Worm (Caenorhabditis elegans) whole organism, L3 larva: Measurements from ENCODE around the gene adh-1.
A peak's percentile ranks its signal among the peaks of the same experiment; 100 is the strongest.

Experiments
- R02D3.7 ChIP-seq: fragments of 150-350 bp; optimal IDR thresholded peaks from 2 replicates; lab custom pipeline; 2014; ENCODE audit warnings: missing biosample characterization, missing genetic modification characterization
- ZK546.5 ChIP-seq: sonication (generic microtip); optimal IDR thresholded peaks from 2 replicates; lab custom pipeline; 2017; ENCODE audit warnings: missing biosample characterization, missing genetic modification characterization
- aly-2 ChIP-seq: fragments of 150-350 bp; optimal IDR thresholded peaks from 2 replicates; lab custom pipeline; 2014; ENCODE audit warnings: missing biosample characterization, missing genetic modification characterization
- daf-12 ChIP-seq: fragments of 150-350 bp; optimal IDR thresholded peaks from 2 replicates; lab custom pipeline; 2014; ENCODE audit warnings: missing biosample characterization, missing genetic modification reagents, missing genetic modification characterization
- egl-27 ChIP-seq: sonication (generic microtip); optimal IDR thresholded peaks from 4 replicates; lab custom pipeline; 2017; ENCODE audit warnings: missing biosample characterization, missing genetic modification reagents, missing genetic modification characterization
- egl-5 ChIP-seq: fragments of 150-350 bp; optimal IDR thresholded peaks from 2 replicates; lab custom pipeline; 2017; ENCODE audit warnings: missing biosample characterization, missing genetic modification reagents, missing genetic modification characterization, inconsistent platforms
- elt-1 ChIP-seq: fragments of 150-350 bp; optimal IDR thresholded peaks from 2 replicates; lab custom pipeline; 2014; ENCODE audit warnings: missing biosample characterization, missing genetic modification characterization
- elt-2 ChIP-seq: sonication (generic microtip); optimal IDR thresholded peaks from 2 replicates; lab custom pipeline; 2016; ENCODE audit warnings: missing genetic modification reagents, mild to moderate bottlenecking, missing genetic modification characterization, missing compliant biosample characterization
- eor-1 ChIP-seq, 2 experiments: fragments of 150-350 bp; optimal IDR thresholded peaks; 2 replicates each; lab custom pipeline; 2014 to 2018; ENCODE audit warnings: missing biosample characterization in 2 of 2, missing genetic modification characterization in 2 of 2
- fos-1 ChIP-seq: fragments of 150-350 bp; optimal IDR thresholded peaks from 2 replicates; lab custom pipeline; 2014; ENCODE audit warnings: missing biosample characterization, missing genetic modification characterization
- lin-15B ChIP-seq: fragments of 150-350 bp; optimal IDR thresholded peaks from 2 replicates; lab custom pipeline; 2014; ENCODE audit warnings: missing biosample characterization, missing genetic modification characterization
- lin-39 ChIP-seq: fragments of 150-350 bp; optimal IDR thresholded peaks from 2 replicates; lab custom pipeline; 2018; ENCODE audit warnings: missing biosample characterization, missing genetic modification reagents, missing genetic modification characterization
- lsy-12 ChIP-seq: sonication (generic microtip); optimal IDR thresholded peaks from 2 replicates; lab custom pipeline; 2016; ENCODE audit warnings: mild to moderate bottlenecking, missing genetic modification characterization, missing compliant biosample characterization
- mdl-1 ChIP-seq: fragments of 150-350 bp; optimal IDR thresholded peaks from 2 replicates; lab custom pipeline; 2014; ENCODE audit warnings: missing biosample characterization, missing genetic modification characterization
- mml-1 ChIP-seq: fragments of 150-350 bp; sonication (generic microtip); optimal IDR thresholded peaks from 3 replicates; lab custom pipeline; 2014; ENCODE audit warnings: missing biosample characterization, missing genetic modification characterization
- nhr-11 ChIP-seq: fragments of 150-350 bp; optimal IDR thresholded peaks from 2 replicates; lab custom pipeline; 2014; ENCODE audit warnings: missing biosample characterization, missing genetic modification characterization
- nhr-12 ChIP-seq: fragments of 150-350 bp; optimal IDR thresholded peaks from 2 replicates; lab custom pipeline; 2014; ENCODE audit warnings: missing biosample characterization, missing genetic modification characterization
- nhr-23 ChIP-seq: fragments of 150-350 bp; optimal IDR thresholded peaks from 2 replicates; lab custom pipeline; 2014; ENCODE audit warnings: missing biosample characterization, missing genetic modification reagents, missing genetic modification characterization
- nhr-25 ChIP-seq: sonication (generic microtip); optimal IDR thresholded peaks from 2 replicates; lab custom pipeline; 2017; ENCODE audit warnings: missing biosample characterization, missing genetic modification characterization
- nhr-76 ChIP-seq: fragments of 150-350 bp; sonication (generic microtip); optimal IDR thresholded peaks from 5 replicates; lab custom pipeline; 2014; ENCODE audit warnings: missing biosample characterization, missing genetic modification characterization
- nhr-77 ChIP-seq: fragments of 150-350 bp; optimal IDR thresholded peaks from 2 replicates; lab custom pipeline; 2014; ENCODE audit warnings: missing biosample characterization, missing genetic modification characterization
- pha-4 ChIP-seq: fragments of 150-350 bp; optimal IDR thresholded peaks from 2 replicates; lab custom pipeline; 2014; ENCODE audit warnings: missing biosample characterization, missing genetic modification reagents, missing genetic modification characterization
- pqm-1 ChIP-seq: fragments of 150-350 bp; optimal IDR thresholded peaks from 2 replicates; lab custom pipeline; 2017; ENCODE audit warnings: missing biosample characterization, missing genetic modification characterization, inconsistent platforms
- sea-2 ChIP-seq: fragments of 150-350 bp; sonication (generic microtip); optimal IDR thresholded peaks from 4 replicates; lab custom pipeline; 2014; ENCODE audit warnings: missing biosample characterization, missing genetic modification reagents, missing genetic modification characterization
- skn-1 ChIP-seq: fragments of 150-350 bp; optimal IDR thresholded peaks from 2 replicates; lab custom pipeline; 2014; ENCODE audit warnings: missing biosample characterization, missing genetic modification characterization
- snpc-4 ChIP-seq: fragments of 150-350 bp; optimal IDR thresholded peaks from 2 replicates; lab custom pipeline; 2014; ENCODE audit warnings: missing biosample characterization, missing genetic modification characterization
- tbx-2 ChIP-seq: sonication (generic microtip); optimal IDR thresholded peaks from 2 replicates; lab custom pipeline; 2016; ENCODE audit warnings: mild to moderate bottlenecking, missing genetic modification characterization, missing compliant biosample characterization
- unc-62 ChIP-seq: fragments of 150-350 bp; sonication (generic microtip); optimal IDR thresholded peaks from 4 replicates; lab custom pipeline; 2014; ENCODE audit warnings: missing biosample characterization, missing genetic modification reagents, missing genetic modification characterization
- zag-1 ChIP-seq: fragments of 150-350 bp; optimal IDR thresholded peaks from 2 replicates; lab custom pipeline; 2014; ENCODE audit warnings: missing biosample characterization, missing genetic modification characterization

Gene adh-1

DNA sequence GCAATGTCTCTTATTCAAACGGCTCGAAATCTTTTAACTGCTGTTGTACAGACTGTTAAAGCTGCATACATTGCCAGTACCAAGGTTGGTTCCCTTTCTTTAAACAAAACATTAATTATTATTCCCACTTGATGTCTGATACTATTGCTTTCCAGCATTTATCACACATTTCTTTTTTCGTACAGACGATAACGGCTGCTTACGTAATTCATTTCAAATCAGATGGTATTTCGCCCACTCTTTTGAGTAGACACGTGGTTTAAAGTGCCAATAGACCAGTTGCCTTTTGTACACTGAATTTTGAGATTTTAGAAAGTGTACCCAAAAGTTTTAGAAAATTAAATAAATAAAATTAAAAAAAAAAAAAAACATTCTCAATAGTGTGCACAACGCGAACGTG is 38.6 kb upstream of the adh-1 start:
- TF ChIP-seq sea-2 (GFP tag; lab: Kevin White, UChicago) (no peak), pqm-1 (tag; lab: Kevin White, UChicago) (peak; percentile 30), elt-2 (tag; lab: Kevin White, UChicago) (peak; percentile 66)

DNA sequence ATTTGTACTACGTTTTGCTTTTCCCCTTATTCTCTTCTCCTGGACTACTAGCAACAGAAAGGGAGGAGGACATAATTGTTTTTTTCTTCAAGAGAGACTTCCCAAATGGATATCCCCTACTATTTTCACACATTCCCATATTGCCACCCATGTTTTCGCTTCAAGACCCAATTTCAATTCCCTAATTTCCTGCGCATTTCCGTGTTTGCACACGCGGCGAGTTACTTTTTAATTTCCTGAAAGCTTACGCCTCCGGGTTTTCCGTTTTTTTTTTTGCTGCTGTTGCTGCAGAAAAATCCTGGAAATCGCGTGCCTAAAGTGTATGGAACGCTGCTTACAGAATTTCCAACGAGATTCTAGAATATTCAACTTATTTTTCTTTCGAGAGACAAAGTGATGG is 35.7 kb upstream of the adh-1 start:
- TF ChIP-seq lin-39 (peak; percentile 15), snpc-4 (tag; lab: Kevin White, UChicago) (no peak), skn-1 (tag; lab: Kevin White, UChicago) (no peak), nhr-11 (tag; lab: Kevin White, UChicago) (no peak), lin-15B (tag; lab: Kevin White, UChicago) (no peak)

DNA sequence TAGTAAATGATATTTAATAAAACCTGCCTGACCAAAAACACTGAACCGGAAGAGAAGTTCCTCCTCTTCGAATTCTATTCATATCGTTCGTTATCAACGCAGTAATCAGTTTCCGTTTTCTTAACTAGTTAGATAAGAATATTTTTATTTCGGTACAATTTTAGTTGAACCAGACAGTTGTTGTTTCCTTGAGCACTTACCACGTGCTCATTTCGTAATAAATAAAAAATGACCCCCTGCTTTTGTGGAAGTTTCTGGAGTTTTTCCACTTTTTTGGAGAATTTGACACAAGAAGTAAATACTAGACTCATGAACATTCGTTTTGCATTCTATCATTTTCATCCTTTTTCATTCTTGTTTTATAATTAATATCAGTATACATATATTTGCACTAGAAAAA is 34.3 kb upstream of the adh-1 start:
- TF ChIP-seq elt-2 (tag; lab: Kevin White, UChicago) (peak; percentile 33), pha-4 (tag; lab: Kevin White, UChicago) (peak; percentile 20), tbx-2 (tag; lab: Kevin White, UChicago) (no peak)

DNA sequence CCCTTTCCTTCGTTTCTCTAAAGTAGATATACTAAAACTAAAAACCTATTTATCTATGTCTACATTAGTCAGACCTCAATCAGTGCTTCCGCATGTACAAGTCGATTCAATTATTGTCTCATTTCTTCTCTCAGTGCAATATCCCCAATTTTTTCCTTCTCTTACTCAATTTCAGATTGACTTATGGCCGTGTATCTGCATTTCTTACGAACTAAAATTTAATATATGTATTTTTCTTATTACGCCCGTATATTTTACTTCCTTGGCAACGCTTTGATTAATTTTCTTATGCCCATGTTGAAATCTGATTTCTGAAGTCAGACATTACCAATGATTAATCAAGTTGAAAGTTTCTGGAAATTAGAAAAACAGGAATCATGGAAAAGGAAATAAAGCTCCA is 33.1 kb upstream of the adh-1 start:
- TF ChIP-seq lsy-12 (tag; lab: Kevin White, UChicago) (no peak), tbx-2 (tag; lab: Kevin White, UChicago) (no peak), mdl-1 (tag; lab: Kevin White, UChicago) (no peak), nhr-12 (tag; lab: Kevin White, UChicago) (no peak), lin-15B (tag; lab: Kevin White, UChicago) (no peak), nhr-77 (tag; lab: Kevin White, UChicago) (no peak), daf-12 (no peak), lin-39 (no peak), R02D3.7 (tag; lab: Kevin White, UChicago) (no peak), eor-1 (tag; optimal IDR thresholded peaks at IDR 0.05; lab: Kevin White, UChicago) (no peak), fos-1 (tag; lab: Kevin White, UChicago) (no peak)

DNA sequence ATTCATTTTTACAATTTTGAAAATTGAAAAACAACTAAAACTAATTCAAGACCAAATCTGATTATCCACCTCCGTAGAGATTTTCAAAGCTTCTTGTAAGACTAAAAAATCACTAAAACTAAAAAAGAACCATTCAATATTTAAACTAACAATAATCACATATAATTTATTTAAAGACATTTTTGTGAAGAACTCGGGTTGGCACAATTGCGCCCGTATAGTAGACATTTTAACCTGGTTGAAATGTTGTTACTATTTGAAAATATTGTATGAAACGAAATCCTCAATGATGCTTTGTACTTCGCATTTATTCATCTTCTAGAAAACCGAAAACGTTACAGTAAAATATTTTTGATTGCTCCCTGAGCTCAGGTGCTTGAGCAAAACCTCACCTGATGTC is 32.0 kb upstream of the adh-1 start:
- TF ChIP-seq ZK546.5 (no peak), unc-62 (GFP tag; lab: Kevin White, UChicago) (no peak), zag-1 (tag; lab: Kevin White, UChicago) (no peak), aly-2 (tag; lab: Kevin White, UChicago) (no peak), mml-1 (no peak), pha-4 (tag; lab: Kevin White, UChicago) (no peak), elt-1 (no peak)
- TF ChIP-seq, all 47 proteins: peak for 0

DNA sequence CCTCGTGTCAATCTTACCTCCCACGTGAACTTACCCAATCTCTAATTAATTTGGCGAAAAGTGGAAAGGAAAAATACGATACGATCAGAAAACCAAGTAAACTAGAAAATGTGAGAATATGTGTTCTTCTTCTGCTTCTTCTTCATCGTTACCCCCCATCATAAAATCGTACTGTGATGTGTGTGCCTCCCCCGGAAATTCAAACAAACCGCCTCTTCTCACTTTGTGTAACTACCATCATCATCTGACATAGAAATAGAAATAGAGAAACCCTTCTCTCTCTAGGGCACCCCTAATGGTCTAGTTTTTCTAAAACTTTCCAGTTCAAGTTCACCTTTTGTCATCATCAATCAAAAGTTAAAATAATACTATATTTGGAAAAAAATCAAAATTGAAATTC is 30.3 kb upstream of the adh-1 start:
- TF ChIP-seq egl-5 (peak; percentile 65), egl-27 (tag; lab: Kevin White, UChicago) (no peak), nhr-25 (peak; percentile 60), nhr-23 (tag; lab: Kevin White, UChicago) (peak; percentile 25)

DNA sequence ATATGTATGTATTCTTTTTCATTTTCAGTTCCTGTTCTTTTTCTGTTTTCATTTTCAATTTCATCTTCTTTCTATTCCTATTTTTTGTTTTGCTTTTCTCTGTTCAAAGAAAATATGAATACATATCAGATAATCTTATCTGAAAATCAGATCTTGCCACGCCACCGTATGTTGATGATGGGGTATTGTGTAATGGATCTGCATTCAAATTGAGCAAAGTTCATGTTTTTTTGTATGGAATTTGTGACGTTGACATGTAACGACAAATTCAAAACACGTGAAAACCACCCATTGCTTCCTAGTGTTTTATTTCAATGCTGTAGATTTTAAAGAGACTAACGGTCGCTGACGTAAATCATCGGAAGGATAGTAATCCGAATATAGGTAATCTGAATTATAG is 29.7 kb upstream of the adh-1 start:
- TF ChIP-seq nhr-76 (tag; lab: Kevin White, UChicago) (no peak), nhr-23 (tag; lab: Kevin White, UChicago) (peak; percentile 15), elt-1 (peak; percentile 78), ZK546.5 (no peak)
